Worm (Caenorhabditis elegans) whole organism, mixed stage, embryonic: ENCODE data around the gene rpap-3.
A peak's percentile ranks its signal among the peaks of the same experiment; 100 is the strongest.

ENCODE experiments used
- M03D4.4 ChIP-seq: sonication (generic microtip); optimal IDR thresholded peaks from 2 replicates; lab custom pipeline; 2017; ENCODE audit warnings: mild to moderate bottlenecking, missing genetic modification characterization, missing compliant biosample characterization
- bed-3 ChIP-seq: fragments of 200-800 bp; sonication (Bioruptor generic); optimal IDR thresholded peaks from 3 replicates; lab custom pipeline; 2018; ENCODE audit warnings: mild to moderate bottlenecking, missing genetic modification characterization, moderate library complexity, missing compliant biosample characterization
- blmp-1 ChIP-seq: fragments of 150-350 bp; optimal IDR thresholded peaks from 2 replicates; lab custom pipeline; 2014; ENCODE audit warnings: missing biosample characterization, missing genetic modification characterization
- ceh-39 ChIP-seq: fragments of 150-350 bp; optimal IDR thresholded peaks from 2 replicates; lab custom pipeline; 2014; ENCODE audit warnings: missing biosample characterization, missing genetic modification characterization
- ces-1 ChIP-seq: fragments of 150-350 bp; optimal IDR thresholded peaks from 2 replicates; lab custom pipeline; 2014; ENCODE audit warnings: missing biosample characterization, missing genetic modification reagents, missing genetic modification characterization
- cnd-1 ChIP-seq: fragments of 200-800 bp; sonication (Bioruptor generic); optimal IDR thresholded peaks from 2 replicates; lab custom pipeline; 2018; ENCODE audit warnings: mild to moderate bottlenecking, missing genetic modification characterization, missing compliant biosample characterization
- drap-1 ChIP-seq: fragments of 200-800 bp; sonication (Bioruptor generic); optimal IDR thresholded peaks from 3 replicates; lab custom pipeline; 2018; ENCODE audit warnings: mild to moderate bottlenecking, missing genetic modification characterization, missing compliant biosample characterization
- elt-1 ChIP-seq: sonication (generic microtip); optimal IDR thresholded peaks from 2 replicates; lab custom pipeline; 2017; ENCODE audit warnings: missing genetic modification characterization, mild to moderate bottlenecking, missing compliant biosample characterization, antibody characterized with exemption, moderate library complexity, borderline replicate concordance; ENCODE audit not compliant: insufficient read depth
- elt-3 ChIP-seq: fragments of 150-350 bp; optimal IDR thresholded peaks from 2 replicates; lab custom pipeline; 2014; ENCODE audit warnings: missing biosample characterization, missing genetic modification characterization
- flh-1 ChIP-seq: fragments of 200-800 bp; sonication (Bioruptor generic); optimal IDR thresholded peaks from 2 replicates; lab custom pipeline; 2018; ENCODE audit warnings: mild to moderate bottlenecking, missing genetic modification characterization, moderate library complexity, missing compliant biosample characterization
- hlh-1 ChIP-seq: fragments of 150-350 bp; optimal IDR thresholded peaks from 2 replicates; lab custom pipeline; 2014; ENCODE audit warnings: missing biosample characterization, missing genetic modification reagents, missing genetic modification characterization
- lin-32 ChIP-seq: fragments of 200-800 bp; sonication (Bioruptor generic); optimal IDR thresholded peaks from 2 replicates; lab custom pipeline; 2018; ENCODE audit warnings: mild to moderate bottlenecking, missing genetic modification characterization, missing compliant biosample characterization
- lsy-2 ChIP-seq: fragments of 150-350 bp; optimal IDR thresholded peaks from 2 replicates; lab custom pipeline; 2014; ENCODE audit warnings: missing biosample characterization, missing genetic modification characterization
- mab-5 ChIP-seq: fragments of 150-350 bp; optimal IDR thresholded peaks from 2 replicates; lab custom pipeline; 2014; ENCODE audit warnings: missing biosample characterization, missing genetic modification characterization
- mep-1 ChIP-seq: fragments of 150-350 bp; optimal IDR thresholded peaks from 2 replicates; lab custom pipeline; 2017; ENCODE audit warnings: missing biosample characterization, missing genetic modification reagents, missing genetic modification characterization, inconsistent platforms
- mls-2 ChIP-seq: sonication (generic microtip); optimal IDR thresholded peaks from 2 replicates; lab custom pipeline; 2016; ENCODE audit warnings: mild to moderate bottlenecking, missing genetic modification characterization, moderate library complexity, missing compliant biosample characterization
- nhr-12 ChIP-seq: fragments of 150-350 bp; optimal IDR thresholded peaks from 2 replicates; lab custom pipeline; 2014; ENCODE audit warnings: missing biosample characterization, missing genetic modification characterization
- nhr-2 ChIP-seq: fragments of 150-350 bp; optimal IDR thresholded peaks from 2 replicates; lab custom pipeline; 2014; ENCODE audit warnings: missing biosample characterization, missing genetic modification characterization
- nhr-237 ChIP-seq: fragments of 150-350 bp; optimal IDR thresholded peaks from 2 replicates; lab custom pipeline; 2014; ENCODE audit warnings: missing biosample characterization, missing genetic modification characterization
- nhr-28 ChIP-seq: fragments of 150-350 bp; optimal IDR thresholded peaks from 2 replicates; lab custom pipeline; 2014; ENCODE audit warnings: missing biosample characterization, missing genetic modification characterization
- nhr-76 ChIP-seq: sonication (generic microtip); optimal IDR thresholded peaks from 2 replicates; lab custom pipeline; 2017; ENCODE audit warnings: missing biosample characterization, missing genetic modification characterization
- pha-4 ChIP-seq: fragments of 150-350 bp; optimal IDR thresholded peaks from 2 replicates; lab custom pipeline; 2018; ENCODE audit warnings: missing biosample characterization, missing genetic modification reagents, missing genetic modification characterization
- sem-2 ChIP-seq: fragments of 200-800 bp; sonication (Bioruptor generic); optimal IDR thresholded peaks from 2 replicates; lab custom pipeline; 2018; ENCODE audit warnings: mild to moderate bottlenecking, missing genetic modification characterization, missing compliant biosample characterization
- snpc-4 ChIP-seq: fragments of 150-350 bp; optimal IDR thresholded peaks from 2 replicates; lab custom pipeline; 2014; ENCODE audit warnings: missing biosample characterization, missing genetic modification characterization
- sptf-1 ChIP-seq: sonication (generic microtip); optimal IDR thresholded peaks from 2 replicates; lab custom pipeline; 2017; ENCODE audit warnings: mild to moderate bottlenecking, missing genetic modification characterization, moderate library complexity, missing compliant biosample characterization
- tbx-8 ChIP-seq: fragments of 200-800 bp; sonication (Bioruptor generic); optimal IDR thresholded peaks from 2 replicates; lab custom pipeline; 2018; ENCODE audit warnings: mild to moderate bottlenecking, missing genetic modification characterization, moderate library complexity, missing compliant biosample characterization
- unc-120 ChIP-seq: sonication (generic microtip); optimal IDR thresholded peaks from 2 replicates; lab custom pipeline; 2017; ENCODE audit warnings: missing genetic modification characterization, missing compliant biosample characterization; ENCODE audit not compliant: poor library complexity, severe bottlenecking
- unc-62 ChIP-seq: fragments of 150-350 bp; optimal IDR thresholded peaks from 2 replicates; lab custom pipeline; 2014; ENCODE audit warnings: missing biosample characterization, missing genetic modification reagents, missing genetic modification characterization
- zip-8 ChIP-seq: fragments of 150-350 bp; optimal IDR thresholded peaks from 2 replicates; lab custom pipeline; 2014; ENCODE audit warnings: missing biosample characterization, missing genetic modification characterization
- ztf-11 ChIP-seq: fragments of 150-350 bp; optimal IDR thresholded peaks from 2 replicates; lab custom pipeline; 2014; ENCODE audit warnings: missing biosample characterization, missing genetic modification characterization

Gene rpap-3

DNA sequence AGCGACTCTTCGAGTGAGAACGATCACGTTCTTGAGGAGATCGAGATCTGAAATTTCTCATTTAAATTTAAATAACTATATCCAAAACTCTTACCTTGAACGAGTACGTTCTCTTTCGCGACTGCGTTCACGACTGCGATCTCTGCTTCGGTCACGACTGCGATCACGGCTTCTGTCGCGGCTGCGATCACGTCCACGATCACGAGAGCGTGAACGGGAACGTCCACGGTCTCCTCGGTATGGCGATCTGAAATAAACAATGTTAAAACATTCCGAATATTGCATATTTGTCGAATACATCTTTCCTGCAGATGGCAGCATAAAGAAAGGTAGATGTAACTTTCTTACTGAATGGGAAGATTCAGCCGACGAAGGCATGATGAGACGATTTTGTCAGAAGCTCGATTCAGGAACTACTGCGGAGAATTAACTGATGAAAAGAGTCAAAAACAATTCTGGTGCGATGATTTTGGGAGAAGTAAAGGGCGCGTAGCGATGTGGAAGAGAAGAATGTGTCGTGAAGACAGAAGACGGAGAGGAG, 11.5 kb upstream of the rpap-3 start:
- no peak for TF ChIP-seq elt-3 (tag; lab: Kevin White, UChicago)
- no peak for TF ChIP-seq nhr-2 (tag; lab: Kevin White, UChicago)
- TF ChIP-seq mls-2 (tag; lab: Kevin White, UChicago): no peak
- no peak for TF ChIP-seq tbx-8 (GFP tag; lab: Kevin White, UChicago)
- no peak for TF ChIP-seq sptf-1 (tag; lab: Kevin White, UChicago)
- no peak for TF ChIP-seq nhr-237
- TF ChIP-seq pha-4: no peak

DNA sequence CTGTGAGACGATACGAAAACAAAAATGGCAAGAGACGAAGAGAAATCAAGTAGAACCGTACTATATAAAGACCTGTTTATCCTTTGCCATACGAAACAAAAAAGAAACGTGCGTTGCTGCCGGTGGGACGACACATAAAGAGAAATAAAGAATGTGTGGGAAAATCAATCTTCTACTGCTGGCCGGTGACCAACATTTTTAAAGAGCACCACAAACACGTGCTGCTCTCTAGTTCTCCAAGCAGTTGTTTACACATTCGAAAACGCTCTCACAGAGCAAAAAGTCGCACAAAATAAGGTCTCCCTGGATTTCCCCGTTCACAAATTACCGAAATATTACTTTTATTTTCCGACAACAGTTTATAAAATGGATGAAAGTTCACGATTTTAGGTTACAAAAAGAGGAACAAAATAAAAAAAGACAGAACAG, 10.8 kb upstream of the rpap-3 start, which contains the start of gene imp-3:
Gene imp-3, minus strand, starts transcription at position 93 of the 429 bp plus-strand sequence.
- peak; percentile 7 for TF ChIP-seq hlh-1 (tag; lab: Kevin White, UChicago)
- TF ChIP-seq mab-5 (tag; lab: Kevin White, UChicago): no peak
- TF ChIP-seq lsy-2 (tag; lab: Kevin White, UChicago): peak; percentile 25
- TF ChIP-seq flh-1: no peak
- no peak for TF ChIP-seq pha-4
- no peak for TF ChIP-seq nhr-28 (tag; lab: Kevin White, UChicago)
- no peak for TF ChIP-seq zip-8
- TF ChIP-seq sem-2 (GFP tag; lab: Kevin White, UChicago): peak; percentile 17
- no peak for TF ChIP-seq lin-32 (GFP tag; lab: Kevin White, UChicago)

- TF ChIP-seq lsy-2 (tag; lab: Kevin White, UChicago) (peak; percentile 41), ces-1 (peak; percentile 15), mls-2 (tag; lab: Kevin White, UChicago) (peak; percentile 17), nhr-12 (tag; lab: Kevin White, UChicago) (no peak), nhr-237 (no peak), sptf-1 (tag; lab: Kevin White, UChicago) (no peak), M03D4.4 (tag; lab: Kevin White, UChicago) (no peak), hlh-1 (tag; lab: Kevin White, UChicago) (no peak), mep-1 (tag; lab: Kevin White, UChicago) (peak; percentile 64), cnd-1 (tag; lab: Kevin White, UChicago) (no peak), nhr-28 (tag; lab: Kevin White, UChicago) (no peak)
These were observed 6.8 kb upstream of the rpap-3 start, which contains the start of gene tag-322 for ce11 chrIV:7785506-7786065. TSS of gene tag-322 (minus strand) at chrIV:7785556.

DNA sequence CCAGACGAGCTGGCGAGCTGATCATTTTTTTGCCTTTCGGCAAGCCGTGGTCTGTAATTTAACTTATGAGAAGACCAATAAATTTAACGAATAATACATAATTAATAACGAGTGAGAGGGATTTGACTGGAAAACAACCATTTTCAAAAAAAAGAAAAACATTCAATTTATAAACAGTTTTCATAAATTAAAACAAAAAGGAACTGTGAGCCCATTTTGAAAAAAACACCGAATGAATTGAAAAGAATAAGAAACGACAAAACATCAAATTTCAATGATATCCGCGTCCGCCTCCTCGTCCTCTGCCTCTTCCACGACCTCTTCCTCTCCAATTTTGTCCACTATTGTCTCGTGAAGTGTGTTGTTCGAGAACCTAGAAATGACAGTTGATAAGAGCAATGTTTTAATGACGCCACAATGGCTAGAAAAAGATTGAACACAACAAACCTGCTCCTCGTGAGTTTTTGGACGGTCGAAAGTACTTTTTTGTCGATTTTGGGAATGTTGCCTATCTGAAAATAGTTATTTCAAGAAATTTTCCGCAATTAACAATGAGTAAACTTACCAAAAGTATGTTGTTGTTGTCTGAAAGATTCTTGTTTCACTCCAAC, 5.1 kb upstream of the rpap-3 start, which contains the start of gene tag-321:
Gene tag-321, minus strand, starts transcription at position 51 of the 611 bp plus-strand sequence.
- TF ChIP-seq mep-1 (tag; lab: Kevin White, UChicago) (no peak), nhr-76 (tag; lab: Kevin White, UChicago) (no peak)

- TF ChIP-seq nhr-28 (tag; lab: Kevin White, UChicago) (no peak), drap-1 (GFP tag; lab: Kevin White, UChicago) (no peak), sptf-1 (tag; lab: Kevin White, UChicago) (no peak), unc-62 (GFP tag; lab: Kevin White, UChicago) (no peak), zip-8 (no peak), ztf-11 (tag; lab: Kevin White, UChicago) (no peak), lsy-2 (tag; lab: Kevin White, UChicago) (no peak), unc-120 (tag; lab: Kevin White, UChicago) (no peak), elt-1 (tag; lab: Kevin White, UChicago) (no peak), hlh-1 (tag; lab: Kevin White, UChicago) (no peak), pha-4 (no peak), elt-3 (tag; lab: Kevin White, UChicago) (no peak), tbx-8 (GFP tag; lab: Kevin White, UChicago) (no peak), nhr-2 (tag; lab: Kevin White, UChicago) (no peak), nhr-237 (no peak)
These were observed 3.5 kb upstream of the rpap-3 start, which contains the start of gene sec-10 for ce11 chrIV:7782292-7782691. TSS of gene sec-10 (minus strand) at chrIV:7782499.

ce11 chrIV:7775725-7776124, 3.0 kb downstream of the rpap-3 start, which contains the start of gene swd-2.1:
TSS of gene swd-2.1 (plus strand) at chrIV:7776025.
- TF ChIP-seq tbx-8 (GFP tag; lab: Kevin White, UChicago): no peak
- no peak for TF ChIP-seq ces-1
- no peak for TF ChIP-seq hlh-1 (tag; lab: Kevin White, UChicago)
- no peak for TF ChIP-seq M03D4.4 (tag; lab: Kevin White, UChicago)
- TF ChIP-seq bed-3 (GFP tag; lab: Kevin White, UChicago): no peak
- no peak for TF ChIP-seq lin-32 (GFP tag; lab: Kevin White, UChicago)
- no peak for TF ChIP-seq nhr-28 (tag; lab: Kevin White, UChicago)
- TF ChIP-seq blmp-1: no peak
- no peak for TF ChIP-seq drap-1 (GFP tag; lab: Kevin White, UChicago)
- no peak for TF ChIP-seq ceh-39 (tag; lab: Kevin White, UChicago)
- TF ChIP-seq elt-3 (tag; lab: Kevin White, UChicago): no peak
- no peak for TF ChIP-seq snpc-4 (tag; lab: Kevin White, UChicago)
- TF ChIP-seq unc-120 (tag; lab: Kevin White, UChicago): no peak
